Fruit fly (Drosophila melanogaster) whole organism, embryonic: ENCODE results near the gene wuho.
A peak's percentile ranks its signal among the peaks of the same experiment; 100 is the strongest.

Source experiments
- Bteb2 ChIP-seq: fragments of 200-800 bp; sonication (Bioruptor generic); optimal IDR thresholded peaks from 2 replicates; lab custom pipeline; 2016; ENCODE audit warnings: missing biosample characterization, missing genetic modification characterization
- CG10959 ChIP-seq: fragments of 200-800 bp; sonication (Bioruptor generic); IDR thresholded peaks from 2 replicates; pipeline ENCODE4 v1.3.6; 2022; ENCODE audit warnings: missing biosample characterization, missing genetic modification characterization
- CG12299 ChIP-seq: fragments of 200-800 bp; sonication (Bioruptor generic); optimal IDR thresholded peaks from 2 replicates; lab custom pipeline; 2018; ENCODE audit warnings: missing biosample characterization, mild to moderate bottlenecking, missing genetic modification characterization
- CG12744 ChIP-seq: fragments of 200-800 bp; sonication (Bioruptor generic); optimal IDR thresholded peaks from 2 replicates; lab custom pipeline; 2016; ENCODE audit warnings: missing biosample characterization, missing genetic modification characterization
- CG15073 ChIP-seq: fragments of 200-800 bp; sonication (Bioruptor generic); optimal IDR thresholded peaks from 2 replicates; lab custom pipeline; 2016; ENCODE audit warnings: missing biosample characterization, missing genetic modification characterization
- CG1602 ChIP-seq: fragments of 200-800 bp; sonication (Bioruptor generic); optimal IDR thresholded peaks from 3 replicates; lab custom pipeline; 2016; ENCODE audit warnings: missing biosample characterization, missing genetic modification characterization
- CG16779 ChIP-seq: fragments of 200-800 bp; sonication (Bioruptor generic); IDR thresholded peaks from 2 replicates; pipeline ENCODE4 v1.3.6; 2022; ENCODE audit warnings: missing biosample characterization, missing genetic modification characterization
- CG17359 ChIP-seq: fragments of 200-800 bp; sonication (Bioruptor generic); optimal IDR thresholded peaks from 3 replicates; lab custom pipeline; 2018; ENCODE audit warnings: missing biosample characterization, mild to moderate bottlenecking, missing genetic modification characterization, moderate library complexity
- CG17361 ChIP-seq: fragments of 200-800 bp; sonication (Bioruptor generic); IDR thresholded peaks from 3 replicates; pipeline ENCODE4 v1.3.6; 2022; ENCODE audit warnings: missing biosample characterization, missing genetic modification characterization
- CG17568 ChIP-seq: fragments of 200-800 bp; sonication (Bioruptor generic); optimal IDR thresholded peaks from 2 replicates; lab custom pipeline; 2018; ENCODE audit warnings: missing biosample characterization, mild to moderate bottlenecking, missing genetic modification characterization, moderate library complexity
- CG17829 ChIP-seq: fragments of 200-800 bp; optimal IDR thresholded peaks from 2 replicates; lab custom pipeline; 2019; ENCODE audit warnings: missing biosample characterization, mild to moderate bottlenecking, missing genetic modification characterization, moderate library complexity
- CG18764 ChIP-seq: fragments of 200-800 bp; sonication (Bioruptor generic); optimal IDR thresholded peaks from 3 replicates; lab custom pipeline; 2016; ENCODE audit warnings: missing biosample characterization, missing genetic modification characterization
- CG2202 ChIP-seq: fragments of 200-800 bp; sonication (Bioruptor generic); optimal IDR thresholded peaks from 2 replicates; lab custom pipeline; 2018; ENCODE audit warnings: missing biosample characterization, mild to moderate bottlenecking, missing genetic modification characterization
- CG31441 ChIP-seq: fragments of 200-800 bp; sonication (Bioruptor generic); IDR thresholded peaks from 2 replicates; pipeline ENCODE4 v1.3.6; 2022; ENCODE audit warnings: missing biosample characterization, missing genetic modification characterization
- CG4282 ChIP-seq: fragments of 200-800 bp; sonication (Bioruptor generic); optimal IDR thresholded peaks from 2 replicates; lab custom pipeline; 2016; ENCODE audit warnings: missing biosample characterization, missing genetic modification characterization
- CG43689 ChIP-seq: fragments of 200-800 bp; sonication (Bioruptor generic); IDR thresholded peaks from 2 replicates; pipeline ENCODE4 v1.3.6; 2022; ENCODE audit warnings: missing biosample characterization, missing genetic modification characterization
- CG7271 ChIP-seq: fragments of 200-800 bp; sonication (Bioruptor generic); optimal IDR thresholded peaks from 2 replicates; lab custom pipeline; 2018; ENCODE audit warnings: missing biosample characterization, mild to moderate bottlenecking, missing genetic modification characterization, moderate library complexity
- CG7928 ChIP-seq: fragments of 200-800 bp; sonication (Bioruptor generic); optimal IDR thresholded peaks from 2 replicates; lab custom pipeline; 2017; ENCODE audit warnings: missing biosample characterization, mild to moderate bottlenecking, missing genetic modification characterization
- CTCF ChIP-seq: fragments of 200-800 bp; sonication (Bioruptor generic); optimal IDR thresholded peaks from 2 replicates; lab custom pipeline; 2017; ENCODE audit warnings: missing biosample characterization, mild to moderate bottlenecking, missing genetic modification characterization, moderate library complexity
- Dbx ChIP-seq: fragments of 200-800 bp; sonication (Bioruptor generic); IDR thresholded peaks from 3 replicates; pipeline ENCODE4 v1.3.6; 2022; ENCODE audit warnings: missing biosample characterization, missing genetic modification characterization
- Gug ChIP-seq: fragments of 200-800 bp; sonication (Bioruptor generic); IDR thresholded peaks from 4 replicates; pipeline ENCODE4 v1.3.6; 2022; ENCODE audit warnings: missing biosample characterization, missing genetic modification characterization
- HLH3B ChIP-seq: fragments of 200-800 bp; sonication (Bioruptor generic); IDR thresholded peaks from 2 replicates; pipeline ENCODE4 v1.3.6; 2022; ENCODE audit warnings: missing biosample characterization, missing genetic modification characterization
- Hr3 ChIP-seq: fragments of 200-800 bp; sonication (Bioruptor generic); optimal IDR thresholded peaks from 3 replicates; lab custom pipeline; 2016; ENCODE audit warnings: missing biosample characterization, missing genetic modification characterization
- Jarid2 ChIP-seq: fragments of 200-800 bp; sonication (Bioruptor generic); optimal IDR thresholded peaks from 3 replicates; lab custom pipeline; 2017; ENCODE audit warnings: mild to moderate bottlenecking, missing biosample characterization, missing genetic modification reagents, missing genetic modification characterization
- Kr ChIP-seq: fragments of 200-800 bp; sonication (Bioruptor generic); optimal IDR thresholded peaks from 2 replicates; lab custom pipeline; 2017; ENCODE audit warnings: missing biosample characterization, mild to moderate bottlenecking, missing genetic modification characterization
- Max ChIP-seq: fragments of 200-800 bp; sonication (Bioruptor generic); optimal IDR thresholded peaks from 2 replicates; lab custom pipeline; 2016; ENCODE audit warnings: missing biosample characterization, mild to moderate bottlenecking, missing genetic modification characterization
- NC2β ChIP-seq: fragments of 200-800 bp; sonication (Bioruptor generic); optimal IDR thresholded peaks from 2 replicates; lab custom pipeline; 2016; ENCODE audit warnings: missing biosample characterization, missing genetic modification characterization
- Poxn ChIP-seq: fragments of 200-800 bp; sonication (Bioruptor generic); IDR thresholded peaks from 2 replicates; pipeline ENCODE4 v1.3.6; 2022; ENCODE audit warnings: missing biosample characterization, missing genetic modification characterization
- Ravus ChIP-seq: fragments of 200-800 bp; sonication (Bioruptor generic); IDR thresholded peaks from 2 replicates; pipeline ENCODE4 v1.3.6; 2022; ENCODE audit warnings: missing biosample characterization, missing genetic modification characterization
- Stat92E ChIP-seq, 3 experiments: fragments of >200 bp in 2 of 3; fragments of 200-800 bp in 1 of 3; sonication (Bioruptor generic) in 1 of 3; optimal IDR thresholded peaks; 2 replicates each; lab custom pipeline; 2017 to 2019; ENCODE audit warnings: missing biosample characterization in 3 of 3, missing genetic modification characterization in 3 of 3, mild to moderate bottlenecking in 1 of 3, moderate library complexity in 1 of 3
- abd-A ChIP-seq: fragments of 200-800 bp; sonication (Bioruptor generic); optimal IDR thresholded peaks from 3 replicates; lab custom pipeline; 2019; ENCODE audit warnings: missing biosample characterization, mild to moderate bottlenecking, missing genetic modification characterization, moderate library complexity
- ac ChIP-seq: fragments of 200-800 bp; sonication (Bioruptor generic); optimal IDR thresholded peaks from 3 replicates; lab custom pipeline; 2017; ENCODE audit warnings: missing biosample characterization, mild to moderate bottlenecking, missing genetic modification characterization
- cg ChIP-seq: fragments of 200-800 bp; sonication (Bioruptor generic); optimal IDR thresholded peaks from 3 replicates; lab custom pipeline; 2019; ENCODE audit warnings: missing biosample characterization, mild to moderate bottlenecking, missing genetic modification characterization, moderate library complexity
- crp ChIP-seq, 2 experiments: fragments of 200-800 bp; sonication (Bioruptor generic); optimal IDR thresholded peaks; 2 replicates in 1 of 2; 3 replicates in 1 of 2; lab custom pipeline; 2017; ENCODE audit warnings: missing biosample characterization in 2 of 2, missing genetic modification characterization in 2 of 2, mild to moderate bottlenecking in 1 of 2, moderate library complexity in 1 of 2
- dan ChIP-seq: fragments of 200-800 bp; sonication (Bioruptor generic); IDR thresholded peaks from 2 replicates; pipeline ENCODE4 v1.3.6; 2022; ENCODE audit warnings: missing biosample characterization, missing genetic modification characterization
- emc ChIP-seq: fragments of 200-800 bp; sonication (Bioruptor generic); optimal IDR thresholded peaks from 2 replicates; lab custom pipeline; 2016; ENCODE audit warnings: missing biosample characterization, missing genetic modification characterization
- en ChIP-seq: fragments of 200-800 bp; sonication (Bioruptor generic); optimal IDR thresholded peaks from 2 replicates; lab custom pipeline; 2016; ENCODE audit warnings: missing biosample characterization, missing genetic modification characterization
- grn ChIP-seq: fragments of 200-800 bp; sonication (Bioruptor generic); optimal IDR thresholded peaks from 3 replicates; lab custom pipeline; 2017; ENCODE audit warnings: missing biosample characterization, missing genetic modification characterization
- h ChIP-seq: fragments of >200 bp; optimal IDR thresholded peaks from 2 replicates; lab custom pipeline; 2017
- lab ChIP-seq: fragments of 200-800 bp; sonication (Bioruptor generic); optimal IDR thresholded peaks from 3 replicates; lab custom pipeline; 2017; ENCODE audit warnings: missing biosample characterization, missing genetic modification characterization, mild to moderate bottlenecking, moderate library complexity, missing genetic modification reagents
- lmd ChIP-seq: fragments of 200-800 bp; sonication (Bioruptor generic); IDR thresholded peaks from 2 replicates; pipeline ENCODE4 v1.3.6; 2022; ENCODE audit warnings: missing biosample characterization, missing genetic modification characterization
- nerfin-2 ChIP-seq: fragments of 200-800 bp; sonication (Bioruptor generic); IDR thresholded peaks from 2 replicates; pipeline ENCODE4 v1.3.6; 2022; ENCODE audit warnings: missing biosample characterization, missing genetic modification characterization; ENCODE audit not compliant: partially characterized antibody
- odd ChIP-seq: fragments of 200-800 bp; sonication (Bioruptor generic); optimal IDR thresholded peaks from 2 replicates; lab custom pipeline; 2017; ENCODE audit warnings: missing biosample characterization, mild to moderate bottlenecking, missing genetic modification characterization
- onecut ChIP-seq: fragments of 200-800 bp; sonication (Bioruptor generic); IDR thresholded peaks from 2 replicates; pipeline ENCODE4 v1.3.6; 2022; ENCODE audit warnings: missing biosample characterization, missing genetic modification characterization
- prd ChIP-seq, 3 experiments: fragments of >200 bp in 2 of 3; fragments of 200-800 bp in 1 of 3; sonication (Bioruptor generic) in 1 of 3; optimal IDR thresholded peaks in 2 of 3; IDR thresholded peaks in 1 of 3; 2 replicates in 2 of 3; 3 replicates in 1 of 3; pipeline versions ENCODE4 v1.3.6 to Lab custom; 2017 to 2022; ENCODE audit warnings: missing biosample characterization in 1 of 3, missing genetic modification characterization in 1 of 3
- repo ChIP-seq: fragments of 200-800 bp; sonication (Bioruptor generic); optimal IDR thresholded peaks from 2 replicates; lab custom pipeline; 2016; ENCODE audit warnings: missing biosample characterization, missing genetic modification characterization
- schlank ChIP-seq: fragments of 200-800 bp; sonication (Bioruptor generic); optimal IDR thresholded peaks from 2 replicates; lab custom pipeline; 2018; ENCODE audit warnings: missing biosample characterization, mild to moderate bottlenecking, missing genetic modification characterization
- slbo ChIP-seq: fragments of 200-800 bp; sonication (Bioruptor generic); IDR thresholded peaks from 2 replicates; pipeline ENCODE4 v1.3.6; 2022; ENCODE audit warnings: missing biosample characterization, missing genetic modification characterization
- tin ChIP-seq: fragments of 200-800 bp; sonication (Bioruptor generic); optimal IDR thresholded peaks from 3 replicates; lab custom pipeline; 2016; ENCODE audit warnings: missing biosample characterization, missing genetic modification characterization
- z ChIP-seq: fragments of 200-800 bp; sonication (Bioruptor generic); IDR thresholded peaks from 3 replicates; pipeline ENCODE4 v1.3.6; 2022; ENCODE audit warnings: missing biosample characterization, missing genetic modification characterization
- zfh1 ChIP-seq: fragments of 200-800 bp; sonication (Bioruptor generic); IDR thresholded peaks from 3 replicates; pipeline ENCODE4 v1.3.6; 2022; ENCODE audit warnings: missing biosample characterization, missing genetic modification characterization

Gene wuho

DNA sequence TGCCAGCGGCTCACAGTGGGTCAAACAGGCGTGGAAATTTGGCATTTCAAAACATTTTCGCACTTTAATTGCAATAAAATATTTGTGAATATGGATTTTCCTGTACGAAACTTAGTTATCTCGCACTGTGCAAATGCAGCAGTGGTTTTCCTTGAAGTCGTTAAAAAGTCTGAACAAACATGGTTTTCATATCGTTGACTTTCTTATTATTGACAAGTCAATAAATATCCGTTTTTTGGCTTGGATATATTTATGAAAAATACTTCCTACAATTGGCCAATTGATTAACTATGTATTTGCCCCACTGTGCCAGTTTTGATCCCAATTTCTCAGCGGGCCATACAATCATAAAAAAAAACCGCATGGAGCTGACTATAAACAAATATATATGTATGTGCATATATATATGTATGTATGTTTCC, 22.4 kb upstream of the wuho start (continued):
- peak; percentile 72 for TF ChIP-seq CTCF (GFP tag; lab: Kevin White, UChicago)
- peak; percentile 90 for TF ChIP-seq CG10959 (GFP tag; lab: Robert Waterston, UW)
- peak; percentile 96 for TF ChIP-seq Hr3 (GFP tag; lab: Kevin White, UChicago)
- TF ChIP-seq crp (GFP tag; optimal IDR thresholded peaks at IDR 0.05; lab: Kevin White, UChicago), result peak in 1 of 2 experiments; percentile 67
- TF ChIP-seq tin (GFP tag; lab: Kevin White, UChicago), result peak; percentile 95
- no peak for TF ChIP-seq Kr (GFP tag; lab: Kevin White, UChicago)
- TF ChIP-seq CG17568 (GFP tag; lab: Kevin White, UChicago), result peak; percentile 91
- TF ChIP-seq CG18764 (GFP tag; lab: Kevin White, UChicago), result peak; percentile 91
- peak; percentile 84 for TF ChIP-seq CG12744 (GFP tag; lab: Kevin White, UChicago)
- TF ChIP-seq NC2β (GFP tag; lab: Kevin White, UChicago), result peak; percentile 96
- TF ChIP-seq CG43689, result peak; percentile 84
- TF ChIP-seq z (GFP tag; lab: Robert Waterston, UW), result peak; percentile 69; the same call in 2 of the 3 replicates
- peak; percentile 31 for TF ChIP-seq abd-A
- TF ChIP-seq Gug (GFP tag; lab: Robert Waterston, UW), result peak; percentile 92
- TF ChIP-seq en (GFP tag; lab: Kevin White, UChicago), result peak; percentile 96
- peak; percentile 88 for TF ChIP-seq ac (GFP tag; lab: Kevin White, UChicago)
- peak; percentile 85 for TF ChIP-seq CG16779 (GFP tag; lab: Robert Waterston, UW)
- TF ChIP-seq CG17359 (tag; lab: Kevin White, UChicago), result peak; percentile 96
- TF ChIP-seq lab (GFP tag; lab: Kevin White, UChicago), result peak; percentile 95
- peak; percentile 82 for TF ChIP-seq CG2202
- peak; percentile 88 for TF ChIP-seq CG12299
- TF ChIP-seq onecut, result peak; percentile 89
- peak; percentile 95 for TF ChIP-seq CG1602 (GFP tag; lab: Kevin White, UChicago)
- TF ChIP-seq dan, result peak; percentile 47; the same call in 1 of the 2 replicates
- TF ChIP-seq Dbx (GFP tag; lab: Robert Waterston, UW), result peak; percentile 87
- TF ChIP-seq lmd, result peak; percentile 95
- TF ChIP-seq Bteb2, result peak; percentile 94
- peak; percentile 97 for TF ChIP-seq Max
- TF ChIP-seq grn (GFP tag; lab: Kevin White, UChicago), result peak; percentile 43
- no peak for TF ChIP-seq prd (optimal IDR thresholded peaks at IDR 0.05; lab: Kevin White, UChicago)
- TF ChIP-seq prd (GFP tag; IDR thresholded peaks at IDR 0.05; lab: Robert Waterston, UW), result peak; percentile 94
- TF ChIP-seq Ravus (GFP tag; lab: Robert Waterston, UW), result peak; percentile 83
- TF ChIP-seq Stat92E (GFP tag; optimal IDR thresholded peaks at IDR 0.05; lab: Kevin White, UChicago), result peak in 1 of 3 experiments; percentile 83
- TF ChIP-seq zfh1 (GFP tag; lab: Robert Waterston, UW), result peak; percentile 94
- no peak for TF ChIP-seq Poxn
- TF ChIP-seq nerfin-2 (GFP tag; lab: Robert Waterston, UW), result peak; percentile 36; the same call in 1 of the 2 replicates
- peak; percentile 95 for TF ChIP-seq odd (GFP tag; lab: Kevin White, UChicago)
- peak; percentile 57 for TF ChIP-seq CG7271 (tag; lab: Kevin White, UChicago)
- TF ChIP-seq schlank (tag; lab: Kevin White, UChicago), result peak; percentile 92
- peak; percentile 94 for TF ChIP-seq CG4282
- peak; percentile 82 for TF ChIP-seq CG15073 (GFP tag; lab: Kevin White, UChicago)
- TF ChIP-seq repo (GFP tag; lab: Kevin White, UChicago), result peak; percentile 94
- peak; percentile 93 for TF ChIP-seq slbo (GFP tag; lab: Robert Waterston, UW)
- TF ChIP-seq CG7928, result peak; percentile 66
- peak; percentile 85 for TF ChIP-seq Jarid2 (GFP tag; lab: Kevin White, UChicago)
- TF ChIP-seq CG31441 (GFP tag; lab: Robert Waterston, UW), result peak; percentile 96
- peak; percentile 99 for TF ChIP-seq CG17361 (GFP tag; lab: Robert Waterston, UW)
- no peak for TF ChIP-seq h (lab: Kevin White, UChicago)
- TF ChIP-seq cg (GFP tag; lab: Kevin White, UChicago), result no peak
- peak; percentile 96 for TF ChIP-seq CG17829
- peak; percentile 94 for TF ChIP-seq HLH3B (GFP tag; lab: Robert Waterston, UW)
- peak; percentile 83 for TF ChIP-seq emc (GFP tag; lab: Kevin White, UChicago)
